Worm (Caenorhabditis elegans) whole organism, mixed stage, embryonic: ENCODE measurements around the gene F01D4.5.

Experiments
- drap-1 ChIP-seq: fragments of 200-800 bp; sonication (Bioruptor generic); optimal IDR thresholded peaks from 3 replicates; lab custom pipeline; 2018; ENCODE audit warnings: mild to moderate bottlenecking, missing genetic modification characterization, missing compliant biosample characterization
- lsy-2 ChIP-seq: fragments of 150-350 bp; optimal IDR thresholded peaks from 2 replicates; lab custom pipeline; 2014; ENCODE audit warnings: missing biosample characterization, missing genetic modification characterization
- nhr-76 ChIP-seq: sonication (generic microtip); optimal IDR thresholded peaks from 2 replicates; lab custom pipeline; 2017; ENCODE audit warnings: missing biosample characterization, missing genetic modification characterization
- sem-2 ChIP-seq: fragments of 200-800 bp; sonication (Bioruptor generic); optimal IDR thresholded peaks from 2 replicates; lab custom pipeline; 2018; ENCODE audit warnings: mild to moderate bottlenecking, missing genetic modification characterization, missing compliant biosample characterization
- unc-39 ChIP-seq: fragments of 150-350 bp; optimal IDR thresholded peaks from 2 replicates; lab custom pipeline; 2014; ENCODE audit warnings: missing biosample characterization, missing genetic modification characterization

DNA sequence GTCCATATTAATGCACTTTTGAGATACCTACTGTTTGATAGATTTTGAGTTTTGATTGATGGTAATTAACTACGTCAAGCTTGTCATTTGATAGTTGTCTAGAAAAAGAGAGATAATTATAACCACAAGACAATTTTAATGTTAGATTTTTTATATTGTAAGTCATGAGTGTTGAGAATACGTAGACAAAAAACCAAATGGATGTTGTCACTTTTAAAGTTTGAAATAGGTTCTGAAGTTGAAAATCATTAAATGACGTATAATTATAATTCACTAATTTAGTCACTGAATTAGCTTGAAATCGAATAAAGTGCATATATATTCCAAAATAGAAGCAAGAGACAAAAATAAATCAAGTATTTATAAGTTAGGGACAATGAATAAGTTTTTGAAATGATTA lies 46.3 kb downstream of the F01D4.5 start:
- TF ChIP-seq lsy-2 (tag; lab: Kevin White, UChicago) = no peak
- TF ChIP-seq sem-2 (GFP tag; lab: Kevin White, UChicago) = no peak
- no peak for TF ChIP-seq unc-39 (tag; lab: Kevin White, UChicago)
- TF ChIP-seq nhr-76 (tag; lab: Kevin White, UChicago) = no peak
- no peak for TF ChIP-seq drap-1 (GFP tag; lab: Kevin White, UChicago)
